Fruit fly (Drosophila melanogaster) whole organism, adult: Measurements from ENCODE around the gene xmas.

Experiments
- CG12768 ChIP-seq: fragments of 200-800 bp; sonication (Bioruptor generic); optimal IDR thresholded peaks from 2 replicates; lab custom pipeline; 2017; ENCODE audit warnings: missing biosample characterization, missing genetic modification characterization, mild to moderate bottlenecking, moderate library complexity, missing genetic modification reagents
- CG1620 ChIP-seq: fragments of 200-800 bp; sonication (Bioruptor generic); optimal IDR thresholded peaks from 2 replicates; lab custom pipeline; 2016; ENCODE audit warnings: missing biosample characterization, missing genetic modification characterization
- CG33017 ChIP-seq: fragments of 200-800 bp; sonication (Bioruptor generic); optimal IDR thresholded peaks from 2 replicates; lab custom pipeline; 2018; ENCODE audit warnings: missing biosample characterization, mild to moderate bottlenecking, missing genetic modification characterization, moderate library complexity
- CG7045 ChIP-seq: fragments of 200-800 bp; sonication (Bioruptor generic); optimal IDR thresholded peaks from 2 replicates; lab custom pipeline; 2017; ENCODE audit warnings: missing biosample characterization, mild to moderate bottlenecking, missing genetic modification characterization
- Clk ChIP-seq: fragments of 200-800 bp; sonication (Bioruptor generic); optimal IDR thresholded peaks from 2 replicates; lab custom pipeline; 2017; ENCODE audit warnings: missing biosample characterization, missing genetic modification characterization
- Hr96 ChIP-seq: fragments of 200-800 bp; sonication (Bioruptor generic); optimal IDR thresholded peaks from 2 replicates; lab custom pipeline; 2016; ENCODE audit warnings: missing biosample characterization, missing genetic modification characterization
- Mnt ChIP-seq: fragments of 200-800 bp; sonication (Bioruptor generic); optimal IDR thresholded peaks from 2 replicates; lab custom pipeline; 2016; ENCODE audit warnings: missing biosample characterization, mild to moderate bottlenecking, missing genetic modification characterization

dm6 chrX:17187495-17187894 is 28.4 kb upstream of the xmas start:
- TF ChIP-seq CG7045 (GFP tag; lab: Kevin White, UChicago) (no peak), CG1620 (GFP tag; lab: Kevin White, UChicago) (no peak), Hr96 (GFP tag; lab: Kevin White, UChicago) (no peak), Mnt (GFP tag; lab: Kevin White, UChicago) (no peak), CG33017 (no peak), Clk (GFP tag; lab: Kevin White, UChicago) (no peak), CG12768 (no peak)
